Worm (Caenorhabditis elegans): ENCODE results near the gene gei-8.

- TF ChIP-seq lin-13 (GFP tag; optimal IDR thresholded peaks at IDR 0.05) (no peak), nhr-12 (tag; optimal IDR thresholded peaks at IDR 0.05) (no peak), sma-9 (GFP tag; optimal IDR thresholded peaks at IDR 0.05) (no peak), sma-9 (tag; optimal IDR thresholded peaks at IDR 0.05) (no peak), elt-3 (tag; optimal IDR thresholded peaks at IDR 0.05) (no peak), nhr-237 (tag; optimal IDR thresholded peaks at IDR 0.05) (no peak), egl-27 (tag; optimal IDR thresholded peaks at IDR 0.05) (no peak), lsy-2 (tag; optimal IDR thresholded peaks at IDR 0.05) (no peak), ztf-11 (tag; optimal IDR thresholded peaks at IDR 0.05) (no peak), zag-1 (tag; optimal IDR thresholded peaks at IDR 0.05) (no peak), ceh-82 (tag; optimal IDR thresholded peaks at IDR 0.05) (no peak), elt-1 (tag; optimal IDR thresholded peaks at IDR 0.05) (no peak), nhr-77 (tag; optimal IDR thresholded peaks at IDR 0.05) (no peak), lin-39 (tag; optimal IDR thresholded peaks at IDR 0.05) (no peak)
Measured at ce11 chrIII:8108490-8108889, 12.5 kb downstream of the gei-8 start, which contains the start of gene C14B9.3.
